Worm (Caenorhabditis elegans) whole organism, early embryonic: ENCODE data around the gene miz-1.

Experiments used
- ama-1 ChIP-seq: fragments of 150-350 bp; optimal IDR thresholded peaks from 2 replicates; lab custom pipeline; 2014
- flt-1 ChIP-seq: fragments of 200-800 bp; sonication (Bioruptor generic); IDR thresholded peaks from 2 replicates; pipeline ENCODE4 v1.3.6; 2022; ENCODE audit warnings: missing genetic modification characterization, missing compliant biosample characterization
- scrt-1 ChIP-seq: fragments of 200-800 bp; sonication (Bioruptor generic); IDR thresholded peaks from 2 replicates; pipeline ENCODE4 v1.3.6; 2022; ENCODE audit warnings: missing genetic modification characterization, missing compliant biosample characterization
- tra-4 ChIP-seq: sonication (generic microtip); optimal IDR thresholded peaks from 2 replicates; lab custom pipeline; 2017; ENCODE audit warnings: missing genetic modification characterization, missing compliant biosample characterization

DNA sequence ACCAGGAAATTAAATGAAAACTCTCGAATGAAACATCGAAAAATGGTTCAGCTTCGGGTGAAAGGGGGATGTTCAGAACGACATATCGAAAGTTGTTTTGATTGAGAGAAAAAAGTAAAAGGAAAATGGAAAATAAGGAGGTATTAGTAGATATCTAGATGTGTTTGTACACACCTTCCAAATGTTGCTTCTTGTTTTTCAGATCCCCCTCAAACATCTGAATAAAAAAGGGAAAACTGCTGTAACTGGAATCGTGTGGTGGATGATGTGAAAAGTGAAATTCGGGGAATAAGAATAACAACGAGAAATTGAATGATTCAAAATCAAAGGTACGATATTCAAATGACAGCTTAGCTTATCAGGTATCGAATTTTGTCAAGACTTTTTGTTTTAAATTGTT, 15.8 kb downstream of the miz-1 start, which contains the start of gene npax-3:
- TF ChIP-seq scrt-1: no peak
- TF ChIP-seq flt-1 (GFP tag; lab: Robert Waterston, UW): no peak
- TF ChIP-seq tra-4 (tag; lab: Kevin White, UChicago): no peak
- TF ChIP-seq ama-1: no peak
